Fruit fly (Drosophila melanogaster): ENCODE measurements around the gene CG3815.

DNA sequence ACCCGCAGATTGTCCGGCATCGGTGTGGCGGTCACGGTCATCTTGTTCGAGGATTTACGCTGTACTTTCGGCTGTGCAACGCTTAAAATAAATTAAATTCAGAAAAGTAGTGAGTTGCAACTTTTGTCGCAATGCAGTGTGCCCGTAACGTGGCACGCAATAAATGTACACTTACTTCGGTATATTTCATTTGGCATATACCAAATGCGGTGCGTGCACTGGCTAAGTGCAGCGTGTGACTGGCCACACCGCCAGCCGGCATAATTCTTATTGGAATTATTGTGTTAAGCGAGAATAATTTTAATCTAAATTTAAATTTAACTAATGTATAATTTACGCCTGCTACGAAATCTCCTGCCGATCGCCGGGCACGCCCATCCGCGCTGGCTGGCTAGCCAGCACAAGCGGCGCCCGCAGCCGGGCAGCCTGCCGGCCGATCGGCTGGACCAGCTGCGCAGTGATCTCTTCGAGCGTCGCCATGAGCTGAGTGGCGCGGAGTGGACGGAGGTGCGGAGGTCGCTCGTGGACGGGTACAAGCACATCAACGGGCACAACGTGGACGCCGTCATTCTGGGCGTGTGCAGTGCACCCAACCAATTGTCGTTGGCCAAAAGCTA, 4.0 kb upstream of the CG3815 start, which contains the start of the genes Rpt4 and mldr:
- TF ChIP-seq CG34367 (tag; optimal IDR thresholded peaks at IDR 0.05), result no peak
- no peak for TF ChIP-seq gl (tag; optimal IDR thresholded peaks at IDR 0.05)
- no peak for TF ChIP-seq CG32121 (GFP tag; IDR thresholded peaks at IDR 0.05)
- TF ChIP-seq CG15710 (tag; optimal IDR thresholded peaks at IDR 0.05), result no peak
- no peak for TF ChIP-seq CG4496 (GFP tag; IDR thresholded peaks at IDR 0.05)
- TF ChIP-seq CG12605 (GFP tag; IDR thresholded peaks at IDR 0.05), result no peak
- TF ChIP-seq fd96Ca (GFP tag; IDR thresholded peaks at IDR 0.05), result no peak
- TF ChIP-seq Pif1A (GFP tag; optimal IDR thresholded peaks at IDR 0.05), result no peak
- no peak for TF ChIP-seq CG8301 (tag; optimal IDR thresholded peaks at IDR 0.05)
- TF ChIP-seq CG17806 (tag; optimal IDR thresholded peaks at IDR 0.05), result no peak
- TF ChIP-seq CG9948 (tag; optimal IDR thresholded peaks at IDR 0.05), result no peak
